Worm (Caenorhabditis elegans) whole organism, L1 larva: Measurements from ENCODE around the gene Y116A8A.4.
A peak's percentile ranks its signal among the peaks of the same experiment; 100 is the strongest.

Experiments
- C16A3.4 ChIP-seq: fragments of 150-350 bp; optimal IDR thresholded peaks from 2 replicates; lab custom pipeline; 2014; ENCODE audit warnings: missing biosample characterization, missing genetic modification characterization
- ama-1 ChIP-seq: fragments of 150-350 bp; optimal IDR thresholded peaks from 2 replicates; lab custom pipeline; 2014
- ceh-88 ChIP-seq: fragments of 200-800 bp; sonication (Bioruptor generic); IDR thresholded peaks from 2 replicates; pipeline ENCODE4 v1.3.6; 2022; ENCODE audit warnings: missing genetic modification characterization, missing compliant biosample characterization
- dsc-1 ChIP-seq: sonication (generic microtip); optimal IDR thresholded peaks from 2 replicates; lab custom pipeline; 2016; ENCODE audit warnings: mild to moderate bottlenecking, missing genetic modification characterization, missing compliant biosample characterization
- efl-3 ChIP-seq: fragments of 200-800 bp; sonication (Bioruptor generic); optimal IDR thresholded peaks from 2 replicates; lab custom pipeline; 2018; ENCODE audit warnings: mild to moderate bottlenecking, missing genetic modification characterization, missing compliant biosample characterization
- elt-2 ChIP-seq: sonication (generic microtip); optimal IDR thresholded peaks from 2 replicates; lab custom pipeline; 2016; ENCODE audit warnings: missing genetic modification characterization, mild to moderate bottlenecking, inconsistent platforms, missing compliant biosample characterization, missing genetic modification reagents
- elt-3 ChIP-seq, 6 experiments: fragments of 150-350 bp in 1 of 6; sonication (generic microtip); optimal IDR thresholded peaks; 2 replicates each; lab custom pipeline; 2017 to 2018; ENCODE audit warnings: missing biosample characterization in 6 of 6, missing genetic modification characterization in 6 of 6, inconsistent platforms in 1 of 6
- ets-5 ChIP-seq: fragments of 200-800 bp; sonication (Bioruptor generic); IDR thresholded peaks from 2 replicates; pipeline ENCODE4 v1.3.6; 2022; ENCODE audit warnings: missing genetic modification characterization, missing compliant biosample characterization
- fkh-10 ChIP-seq: sonication (generic microtip); optimal IDR thresholded peaks from 2 replicates; lab custom pipeline; 2017; ENCODE audit warnings: missing biosample characterization, missing genetic modification reagents, missing genetic modification characterization
- fkh-8 ChIP-seq: sonication (generic microtip); optimal IDR thresholded peaks from 2 replicates; lab custom pipeline; 2016; ENCODE audit warnings: mild to moderate bottlenecking, missing genetic modification characterization, missing compliant biosample characterization
- hpl-2 ChIP-seq: fragments of 150-350 bp; optimal IDR thresholded peaks from 2 replicates; lab custom pipeline; 2014; ENCODE audit warnings: missing biosample characterization, missing genetic modification reagents, missing genetic modification characterization
- irx-1 ChIP-seq: sonication (generic microtip); optimal IDR thresholded peaks from 2 replicates; lab custom pipeline; 2016; ENCODE audit warnings: missing genetic modification characterization, missing compliant biosample characterization
- lin-13 ChIP-seq: fragments of 150-350 bp; optimal IDR thresholded peaks from 2 replicates; lab custom pipeline; 2014; ENCODE audit warnings: missing biosample characterization, missing genetic modification reagents, missing genetic modification characterization
- lin-35 ChIP-seq, 2 experiments: fragments of 150-350 bp; optimal IDR thresholded peaks; 2 replicates each; lab custom pipeline; 2014; ENCODE audit warnings: missing biosample characterization in 2 of 2, missing genetic modification characterization in 2 of 2, missing genetic modification reagents in 2 of 2
- lin-39 ChIP-seq: fragments of 150-350 bp; optimal IDR thresholded peaks from 2 replicates; lab custom pipeline; 2014; ENCODE audit warnings: missing biosample characterization, missing genetic modification reagents, missing genetic modification characterization
- nhr-12 ChIP-seq: sonication (generic microtip); optimal IDR thresholded peaks from 2 replicates; lab custom pipeline; 2017; ENCODE audit warnings: missing biosample characterization, missing genetic modification characterization
- nhr-19 ChIP-seq: fragments of 200-800 bp; sonication (Bioruptor generic); conservative IDR thresholded peaks from 2 replicates; pipeline ENCODE4 v1.3.6; 2022; ENCODE audit warnings: missing genetic modification characterization, missing compliant biosample characterization
- nhr-237 ChIP-seq: fragments of 150-350 bp; optimal IDR thresholded peaks from 2 replicates; lab custom pipeline; 2014; ENCODE audit warnings: missing biosample characterization, missing genetic modification characterization
- nhr-77 ChIP-seq: fragments of 150-350 bp; optimal IDR thresholded peaks from 2 replicates; lab custom pipeline; 2014; ENCODE audit warnings: missing biosample characterization, missing genetic modification characterization
- pax-3 ChIP-seq: fragments of 200-800 bp; sonication (Bioruptor generic); optimal IDR thresholded peaks from 2 replicates; lab custom pipeline; 2018; ENCODE audit warnings: mild to moderate bottlenecking, missing genetic modification characterization, moderate library complexity, missing compliant biosample characterization
- snu-23 ChIP-seq: sonication (generic microtip); optimal IDR thresholded peaks from 2 replicates; lab custom pipeline; 2016; ENCODE audit warnings: missing genetic modification characterization, missing compliant biosample characterization
- sox-4 ChIP-seq: sonication (generic microtip); optimal IDR thresholded peaks from 2 replicates; lab custom pipeline; 2016; ENCODE audit warnings: missing genetic modification characterization, missing compliant biosample characterization
- xbp-1 ChIP-seq: sonication (generic microtip); optimal IDR thresholded peaks from 2 replicates; lab custom pipeline; 2016; ENCODE audit warnings: missing genetic modification characterization, missing compliant biosample characterization

The Y116A8A.4 gene

DNA sequence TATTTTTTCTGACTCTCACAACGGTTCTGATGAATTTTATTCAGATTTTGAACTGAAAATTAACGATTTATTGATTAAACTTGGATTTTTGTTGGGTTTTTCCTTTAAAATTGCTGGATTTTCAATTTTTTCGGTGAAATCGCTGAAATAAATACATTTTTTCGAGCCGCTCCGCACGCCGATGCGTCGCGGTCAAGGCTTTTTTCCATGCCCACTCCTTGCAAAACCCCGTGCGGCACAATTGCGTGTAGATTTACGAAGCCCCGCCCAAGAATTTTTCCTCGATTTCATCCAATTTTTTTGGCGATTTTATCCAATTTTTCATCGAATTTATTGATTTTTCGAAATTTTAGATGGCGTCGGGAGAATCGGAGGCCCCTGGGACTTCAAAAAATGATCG, 42.9 kb downstream of the Y116A8A.4 start, which contains the start of gene gtsf-1 (continued):
- TF ChIP-seq lin-35 (GFP tag; optimal IDR thresholded peaks at IDR 0.05; lab: Kevin White, UChicago) (peak; percentile 74 to 85), fkh-8 (tag; lab: Kevin White, UChicago) (peak; percentile 74), snu-23 (GFP tag; lab: Kevin White, UChicago) (peak; percentile 86), ama-1 (lab: Kevin White, UChicago) (no peak), dsc-1 (tag; lab: Kevin White, UChicago) (peak; percentile 69), hpl-2 (GFP tag; lab: Kevin White, UChicago) (peak; percentile 53), xbp-1 (peak; percentile 74), pax-3 (tag; lab: Kevin White, UChicago) (peak; percentile 46), elt-2 (tag; lab: Kevin White, UChicago) (peak; percentile 20), sox-4 (tag; lab: Kevin White, UChicago) (peak; percentile 26), nhr-77 (tag; lab: Kevin White, UChicago) (peak; percentile 47)

DNA sequence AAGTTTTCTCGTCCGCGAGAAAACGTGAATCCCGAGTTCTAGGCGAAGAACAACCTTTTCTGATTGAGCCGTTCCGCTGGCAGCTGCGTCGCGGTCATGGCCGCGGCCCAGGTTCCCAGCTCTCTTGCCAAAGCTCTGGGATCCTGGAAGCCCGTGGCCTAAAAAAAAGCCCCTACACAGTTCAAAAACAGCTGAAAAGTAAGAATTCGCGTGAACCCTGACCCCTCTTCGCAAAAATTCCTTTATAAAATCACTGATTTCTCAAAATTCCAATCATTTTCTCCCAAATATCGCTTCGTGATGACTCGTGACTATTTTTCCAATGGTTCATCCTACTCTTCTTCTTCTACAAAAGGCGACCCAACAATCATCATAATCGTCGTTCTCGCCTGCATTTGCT, 44.6 kb downstream of the Y116A8A.4 start, which contains the start of gene T06A10.107:
Gene T06A10.107 (plus strand): TSS at position 301 of the 400 bp plus-strand sequence.
- no peak for TF ChIP-seq irx-1 (tag; lab: Kevin White, UChicago)
- TF ChIP-seq ceh-88 (GFP tag; lab: Robert Waterston, UW), result no peak
- no peak for TF ChIP-seq lin-13 (GFP tag; lab: Kevin White, UChicago)
- no peak for TF ChIP-seq ets-5 (GFP tag; lab: Robert Waterston, UW)
- TF ChIP-seq, all 84 proteins: peak for 0

DNA sequence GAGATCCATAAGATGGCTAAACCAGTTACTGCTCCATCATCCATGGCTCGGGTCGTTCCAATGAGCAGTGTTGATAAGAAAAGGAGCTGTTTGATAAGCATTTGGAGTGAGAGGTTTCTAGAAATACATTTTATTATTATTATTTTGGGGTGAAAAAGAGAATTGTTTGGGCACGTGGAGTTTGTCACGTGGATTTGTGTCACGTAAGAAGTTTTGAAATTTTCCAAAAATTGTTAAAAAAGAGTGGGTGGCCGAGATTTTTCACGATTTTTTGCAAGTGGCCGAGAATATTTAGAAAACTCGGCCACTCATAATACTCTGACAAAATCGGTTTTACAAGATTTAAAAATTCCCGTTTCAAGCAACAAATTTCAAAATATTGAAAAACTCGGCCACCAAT, 46.3 kb downstream of the Y116A8A.4 start, which contains the start of gene T06A10.106:
Gene T06A10.106 (minus strand): TSS at position 101 of the 400 bp plus-strand sequence.
- TF ChIP-seq nhr-237 (tag; lab: Kevin White, UChicago), result no peak
- no peak for TF ChIP-seq nhr-19
- no peak for TF ChIP-seq elt-3 (tag; optimal IDR thresholded peaks at IDR 0.05; lab: Kevin White, UChicago)
- TF ChIP-seq lin-35 (GFP tag; optimal IDR thresholded peaks at IDR 0.05; lab: Kevin White, UChicago), result no peak
- no peak for TF ChIP-seq irx-1 (tag; lab: Kevin White, UChicago)
- TF ChIP-seq fkh-10, result no peak
- TF ChIP-seq fkh-8 (tag; lab: Kevin White, UChicago), result no peak
- no peak for TF ChIP-seq C16A3.4
- TF ChIP-seq efl-3 (GFP tag; lab: Kevin White, UChicago), result no peak
- no peak for TF ChIP-seq lin-39
- TF ChIP-seq nhr-12 (tag; lab: Kevin White, UChicago), result no peak
- TF ChIP-seq, all 84 proteins: peak for 0
